Fruit fly (Drosophila melanogaster) whole organism, embryonic: ENCODE measurements around the gene CG10226.

ENCODE experiments used
- Atf-2 ChIP-seq: fragments of 200-800 bp; sonication (Bioruptor generic); optimal IDR thresholded peaks from 2 replicates; lab custom pipeline; 2016; ENCODE audit warnings: missing biosample characterization, missing genetic modification characterization
- Awh ChIP-seq: fragments of 200-800 bp; sonication (Bioruptor generic); IDR thresholded peaks from 2 replicates; pipeline ENCODE4, ENCODE4 v1.3.6; 2022; ENCODE audit warnings: missing biosample characterization, missing genetic modification characterization
- CG10209 ChIP-seq: fragments of 200-800 bp; sonication (Bioruptor generic); optimal IDR thresholded peaks from 3 replicates; lab custom pipeline; 2017; ENCODE audit warnings: missing biosample characterization, mild to moderate bottlenecking, missing genetic modification characterization, missing genetic modification reagents
- CG10979 ChIP-seq: fragments of 200-800 bp; sonication (Bioruptor generic); optimal IDR thresholded peaks from 2 replicates; lab custom pipeline; 2018; ENCODE audit warnings: missing biosample characterization, mild to moderate bottlenecking, missing genetic modification characterization, moderate library complexity
- CG14014 ChIP-seq: fragments of 200-800 bp; sonication (Bioruptor generic); IDR thresholded peaks from 2 replicates; pipeline ENCODE4 v1.3.6; 2022; ENCODE audit warnings: missing biosample characterization, missing genetic modification characterization
- CG14860 ChIP-seq: fragments of 200-800 bp; sonication (Bioruptor generic); IDR thresholded peaks from 3 replicates; pipeline ENCODE4 v1.3.6; 2022; ENCODE audit warnings: missing biosample characterization, missing genetic modification characterization; ENCODE audit not compliant: partially characterized antibody
- CG15479 ChIP-seq: fragments of 200-800 bp; sonication (Bioruptor generic); optimal IDR thresholded peaks from 3 replicates; lab custom pipeline; 2019; ENCODE audit warnings: missing biosample characterization, mild to moderate bottlenecking, missing genetic modification characterization, moderate library complexity
- CG17359 ChIP-seq: fragments of 200-800 bp; sonication (Bioruptor generic); optimal IDR thresholded peaks from 3 replicates; lab custom pipeline; 2018; ENCODE audit warnings: missing biosample characterization, mild to moderate bottlenecking, missing genetic modification characterization, moderate library complexity
- CG18011 ChIP-seq: fragments of 200-800 bp; sonication (Bioruptor generic); optimal IDR thresholded peaks from 2 replicates; lab custom pipeline; 2017; ENCODE audit warnings: missing biosample characterization, missing genetic modification characterization, mild to moderate bottlenecking, moderate library complexity, missing genotype
- CG2116 ChIP-seq: fragments of 200-800 bp; sonication (Bioruptor generic); optimal IDR thresholded peaks from 3 replicates; lab custom pipeline; 2018; ENCODE audit warnings: missing biosample characterization, mild to moderate bottlenecking, missing genetic modification characterization
- CG31388 ChIP-seq: fragments of 200-800 bp; sonication (Bioruptor generic); optimal IDR thresholded peaks from 2 replicates; lab custom pipeline; 2016; ENCODE audit warnings: missing biosample characterization, missing genetic modification characterization
- CG3407 ChIP-seq: fragments of 200-800 bp; sonication (Bioruptor generic); optimal IDR thresholded peaks from 2 replicates; lab custom pipeline; 2018; ENCODE audit warnings: missing biosample characterization, mild to moderate bottlenecking, missing genetic modification characterization
- CG4328 ChIP-seq: fragments of 200-800 bp; sonication (Bioruptor generic); optimal IDR thresholded peaks from 3 replicates; lab custom pipeline; 2017; ENCODE audit warnings: missing biosample characterization, missing genetic modification reagents, missing genetic modification characterization
- CG4424 ChIP-seq: fragments of 200-800 bp; sonication (Bioruptor generic); optimal IDR thresholded peaks from 3 replicates; lab custom pipeline; 2016; ENCODE audit warnings: missing biosample characterization, missing genetic modification characterization
- CG7963 ChIP-seq: fragments of 200-800 bp; sonication (Bioruptor generic); IDR thresholded peaks from 3 replicates; pipeline ENCODE4 v1.3.6; 2022; ENCODE audit warnings: missing biosample characterization, missing genetic modification characterization; ENCODE audit not compliant: partially characterized antibody
- Dp ChIP-seq: fragments of 200-800 bp; sonication (Bioruptor generic); optimal IDR thresholded peaks from 2 replicates; lab custom pipeline; 2018; ENCODE audit warnings: missing biosample characterization, mild to moderate bottlenecking, missing genetic modification characterization, moderate library complexity
- HmgD ChIP-seq: fragments of 200-800 bp; sonication (Bioruptor generic); optimal IDR thresholded peaks from 3 replicates; lab custom pipeline; 2016; ENCODE audit warnings: missing biosample characterization, missing genetic modification characterization
- Mrtf ChIP-seq: fragments of 200-800 bp; sonication (Bioruptor generic); IDR thresholded peaks from 3 replicates; pipeline ENCODE4 v1.3.6; 2022; ENCODE audit warnings: missing biosample characterization, missing genetic modification characterization
- Spps ChIP-seq: fragments of 200-800 bp; sonication (Bioruptor generic); optimal IDR thresholded peaks from 2 replicates; lab custom pipeline; 2018; ENCODE audit warnings: missing biosample characterization, mild to moderate bottlenecking, missing genetic modification characterization
- Usf ChIP-seq: fragments of 200-800 bp; sonication (Bioruptor generic); optimal IDR thresholded peaks from 2 replicates; lab custom pipeline; 2017; ENCODE audit warnings: missing genotype, missing biosample characterization, missing genetic modification characterization
- amos ChIP-seq: fragments of 200-800 bp; sonication (Bioruptor generic); IDR thresholded peaks from 2 replicates; pipeline ENCODE4 v1.3.6; 2022; ENCODE audit warnings: missing biosample characterization, missing genetic modification characterization; ENCODE audit not compliant: partially characterized antibody
- ase ChIP-seq: fragments of 200-800 bp; sonication (Bioruptor generic); IDR thresholded peaks from 3 replicates; pipeline ENCODE4 v1.3.6; 2022; ENCODE audit warnings: missing biosample characterization, missing genetic modification characterization
- bab2 ChIP-seq: fragments of 200-800 bp; sonication (Bioruptor generic); optimal IDR thresholded peaks from 2 replicates; lab custom pipeline; 2016; ENCODE audit warnings: missing biosample characterization, missing genetic modification characterization
- bowl ChIP-seq: fragments of 200-800 bp; sonication (Bioruptor generic); IDR thresholded peaks from 2 replicates; pipeline ENCODE4 v1.3.6; 2022; ENCODE audit warnings: missing biosample characterization, missing genetic modification characterization
- crp ChIP-seq, 2 experiments: fragments of 200-800 bp; sonication (Bioruptor generic); optimal IDR thresholded peaks; 2 replicates in 1 of 2; 3 replicates in 1 of 2; lab custom pipeline; 2017; ENCODE audit warnings: missing biosample characterization in 2 of 2, missing genetic modification characterization in 2 of 2, mild to moderate bottlenecking in 1 of 2, moderate library complexity in 1 of 2
- dimm ChIP-seq: fragments of 200-800 bp; sonication (Bioruptor generic); IDR thresholded peaks from 2 replicates; pipeline ENCODE4 v1.3.6; 2022; ENCODE audit warnings: missing biosample characterization, missing genetic modification characterization
- dpn ChIP-seq, 2 experiments: fragments of 200-800 bp; sonication (Bioruptor generic); optimal IDR thresholded peaks; 3 replicates each; lab custom pipeline; 2016; ENCODE audit warnings: missing biosample characterization in 2 of 2, missing genetic modification characterization in 2 of 2
- ems ChIP-seq: fragments of 200-800 bp; sonication (Bioruptor generic); optimal IDR thresholded peaks from 3 replicates; lab custom pipeline; 2016; ENCODE audit warnings: missing biosample characterization, missing genetic modification characterization
- esg ChIP-seq: fragments of 200-800 bp; sonication (Bioruptor generic); conservative IDR thresholded peaks from 2 replicates; pipeline ENCODE4 v1.3.6; 2022; ENCODE audit warnings: missing biosample characterization, missing genetic modification characterization
- eyg ChIP-seq: fragments of 200-800 bp; sonication (Bioruptor generic); optimal IDR thresholded peaks from 3 replicates; lab custom pipeline; 2016; ENCODE audit warnings: missing biosample characterization, missing genetic modification characterization
- fd3F ChIP-seq: fragments of 200-800 bp; sonication (Bioruptor generic); optimal IDR thresholded peaks from 2 replicates; lab custom pipeline; 2018; ENCODE audit warnings: missing biosample characterization, mild to moderate bottlenecking, missing genetic modification characterization, moderate library complexity
- fd96Cb ChIP-seq: fragments of 200-800 bp; sonication (Bioruptor generic); optimal IDR thresholded peaks from 2 replicates; lab custom pipeline; 2018; ENCODE audit warnings: missing biosample characterization, mild to moderate bottlenecking, missing genetic modification characterization, moderate library complexity
- fu2 ChIP-seq: fragments of 200-800 bp; sonication (Bioruptor generic); optimal IDR thresholded peaks from 2 replicates; lab custom pipeline; 2016; ENCODE audit warnings: missing biosample characterization, missing genetic modification characterization
- gcm2 ChIP-seq: fragments of 200-800 bp; sonication (Bioruptor generic); optimal IDR thresholded peaks from 2 replicates; lab custom pipeline; 2016; ENCODE audit warnings: missing biosample characterization, missing genetic modification characterization
- gem ChIP-seq: fragments of 200-800 bp; sonication (Bioruptor generic); optimal IDR thresholded peaks from 2 replicates; lab custom pipeline; 2019; ENCODE audit warnings: missing biosample characterization, mild to moderate bottlenecking, missing genetic modification characterization, moderate library complexity
- gsb ChIP-seq: fragments of 200-800 bp; sonication (Bioruptor generic); IDR thresholded peaks from 2 replicates; pipeline ENCODE4 v1.3.6; 2022; ENCODE audit warnings: missing biosample characterization, missing genetic modification characterization
- kay ChIP-seq: fragments of 200-800 bp; sonication (Bioruptor generic); optimal IDR thresholded peaks from 2 replicates; lab custom pipeline; 2016; ENCODE audit warnings: missing biosample characterization, missing genetic modification characterization
- lab ChIP-seq: fragments of 200-800 bp; sonication (Bioruptor generic); optimal IDR thresholded peaks from 3 replicates; lab custom pipeline; 2017; ENCODE audit warnings: missing biosample characterization, missing genetic modification characterization, mild to moderate bottlenecking, moderate library complexity, missing genetic modification reagents
- lilli ChIP-seq: fragments of 200-800 bp; sonication (Bioruptor generic); optimal IDR thresholded peaks from 3 replicates; lab custom pipeline; 2016; ENCODE audit warnings: missing biosample characterization, missing genetic modification characterization
- nmo ChIP-seq: fragments of 200-800 bp; sonication (Bioruptor generic); optimal IDR thresholded peaks from 2 replicates; lab custom pipeline; 2018; ENCODE audit warnings: missing biosample characterization, mild to moderate bottlenecking, missing genetic modification characterization, moderate library complexity
- odd ChIP-seq: fragments of 200-800 bp; sonication (Bioruptor generic); optimal IDR thresholded peaks from 2 replicates; lab custom pipeline; 2017; ENCODE audit warnings: missing biosample characterization, mild to moderate bottlenecking, missing genetic modification characterization
- pita ChIP-seq: fragments of 200-800 bp; sonication (Bioruptor generic); optimal IDR thresholded peaks from 2 replicates; lab custom pipeline; 2017; ENCODE audit warnings: missing biosample characterization, mild to moderate bottlenecking, missing genetic modification characterization
- row ChIP-seq: fragments of 200-800 bp; sonication (Bioruptor generic); IDR thresholded peaks from 3 replicates; pipeline ENCODE4 v1.3.6; 2022; ENCODE audit warnings: missing biosample characterization, missing genetic modification characterization
- sens-2 ChIP-seq: fragments of 200-800 bp; sonication (Bioruptor generic); IDR thresholded peaks from 2 replicates; pipeline ENCODE4 v1.3.6; 2022; ENCODE audit warnings: missing biosample characterization, missing genetic modification characterization
- toy ChIP-seq: fragments of 200-800 bp; sonication (Bioruptor generic); IDR thresholded peaks from 2 replicates; pipeline ENCODE4 v1.3.6; 2022; ENCODE audit warnings: missing biosample characterization, missing genetic modification characterization
- trem ChIP-seq: fragments of 200-800 bp; optimal IDR thresholded peaks from 3 replicates; lab custom pipeline; 2019; ENCODE audit warnings: missing biosample characterization, mild to moderate bottlenecking, missing genetic modification characterization, moderate library complexity
- unpg ChIP-seq: fragments of 200-800 bp; sonication (Bioruptor generic); optimal IDR thresholded peaks from 3 replicates; lab custom pipeline; 2018; ENCODE audit warnings: missing biosample characterization, mild to moderate bottlenecking, missing genetic modification characterization, moderate library complexity
- wek ChIP-seq: fragments of 200-800 bp; sonication (Bioruptor generic); optimal IDR thresholded peaks from 3 replicates; lab custom pipeline; 2018; ENCODE audit warnings: missing biosample characterization, mild to moderate bottlenecking, missing genetic modification characterization, moderate library complexity

The CG10226 gene

DNA sequence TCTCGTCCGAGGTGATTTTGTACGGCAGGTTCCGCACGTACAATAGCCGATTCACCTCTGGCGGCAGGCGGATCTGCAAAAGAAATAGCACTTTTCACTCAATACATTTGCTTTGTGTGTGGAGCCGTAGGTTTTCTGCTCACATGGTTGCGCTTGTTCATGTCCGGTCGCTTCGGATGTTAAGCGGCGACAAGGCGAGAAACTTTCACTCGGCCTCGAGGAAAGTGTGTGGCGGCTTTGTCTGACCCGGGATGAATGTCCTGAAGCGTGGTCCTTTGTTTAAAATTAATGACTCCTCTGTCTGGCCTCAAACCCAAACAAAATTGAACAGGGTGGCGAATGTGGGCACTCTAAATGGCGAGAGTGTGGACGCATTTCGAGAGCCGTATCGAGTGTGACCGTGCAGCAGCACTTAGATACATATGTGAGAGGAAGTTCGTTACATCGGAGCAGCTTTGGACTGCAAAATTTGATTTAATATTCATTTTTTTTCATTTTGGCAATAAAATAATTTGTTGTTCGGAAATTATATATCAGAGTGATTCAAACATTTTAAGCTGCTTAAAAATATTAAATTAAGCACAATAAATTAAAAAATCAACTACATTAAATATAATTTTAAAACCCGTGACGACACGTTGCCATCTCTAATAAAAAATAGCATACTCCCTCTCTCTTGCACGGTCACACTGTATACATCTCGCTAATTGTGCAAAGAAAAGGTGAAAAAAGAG, 46.9 kb downstream of the CG10226 start, which contains the start of the genes Sf3b6 and Tnpo (continued):
- TF ChIP-seq amos (GFP tag; lab: Robert Waterston, UW): peak; percentile 56
- peak; percentile 79 for TF ChIP-seq bab2 (GFP tag; lab: Kevin White, UChicago)
- no peak for TF ChIP-seq wek
- TF ChIP-seq CG2116 (GFP tag; lab: Kevin White, UChicago): peak; percentile 69
- TF ChIP-seq CG17359 (tag; lab: Kevin White, UChicago): no peak
- TF ChIP-seq lilli (GFP tag; lab: Kevin White, UChicago): peak; percentile 87
- TF ChIP-seq Mrtf (GFP tag; lab: Robert Waterston, UW): peak; percentile 81
- TF ChIP-seq CG31388: peak; percentile 49
- peak; percentile 74 for TF ChIP-seq fd3F (GFP tag; lab: Kevin White, UChicago)
- TF ChIP-seq CG15479 (GFP tag; lab: Kevin White, UChicago): peak; percentile 74
- TF ChIP-seq CG10209 (GFP tag; lab: Kevin White, UChicago): peak; percentile 86
- no peak for TF ChIP-seq lab (GFP tag; lab: Kevin White, UChicago)
- TF ChIP-seq CG10979 (tag; lab: Kevin White, UChicago): peak; percentile 71
- TF ChIP-seq Dp (GFP tag; lab: Kevin White, UChicago): peak; percentile 21
- peak; percentile 48 for TF ChIP-seq Spps (tag; lab: Kevin White, UChicago)
- TF ChIP-seq CG7963: no peak
- TF ChIP-seq Atf-2 (GFP tag; lab: Kevin White, UChicago): peak; percentile 55
- TF ChIP-seq Awh: peak; percentile 50
- TF ChIP-seq crp (GFP tag; optimal IDR thresholded peaks at IDR 0.05; lab: Kevin White, UChicago): peak in 1 of 2 experiments; percentile 68
- TF ChIP-seq CG14014 (GFP tag; lab: Robert Waterston, UW): peak; percentile 75
- TF ChIP-seq CG3407: no peak
- peak; percentile 70 for TF ChIP-seq fu2 (GFP tag; lab: Kevin White, UChicago)
- TF ChIP-seq sens-2 (GFP tag; lab: Robert Waterston, UW): peak; percentile 42; the same call in 1 of the 2 replicates
- peak; percentile 82 for TF ChIP-seq CG4328 (GFP tag; lab: Kevin White, UChicago)
- peak; percentile 47; the same call in 2 of the 3 replicates for TF ChIP-seq CG14860 (GFP tag; lab: Robert Waterston, UW)
- no peak for TF ChIP-seq odd
- no peak for TF ChIP-seq gcm2 (GFP tag; lab: Kevin White, UChicago)
- peak; percentile 63 for TF ChIP-seq ems (GFP tag; lab: Kevin White, UChicago)
- TF ChIP-seq esg: peak; percentile 86
- TF ChIP-seq Usf (GFP tag; lab: Kevin White, UChicago): peak; percentile 79
- peak; percentile 68 for TF ChIP-seq CG18011 (GFP tag; lab: Kevin White, UChicago)
- TF ChIP-seq trem (tag; lab: Kevin White, UChicago): peak; percentile 85
- TF ChIP-seq ase (GFP tag; lab: Robert Waterston, UW): peak; percentile 68
- TF ChIP-seq gem (tag; lab: Kevin White, UChicago): peak; percentile 92
- TF ChIP-seq dpn (GFP tag; optimal IDR thresholded peaks at IDR 0.05; lab: Kevin White, UChicago): peak; percentile 76 to 84
- peak; percentile 67 for TF ChIP-seq kay
- TF ChIP-seq toy (GFP tag; lab: Robert Waterston, UW): peak; percentile 43; the same call in 1 of the 2 replicates
- no peak for TF ChIP-seq bowl (GFP tag; lab: Robert Waterston, UW)
- peak; percentile 93 for TF ChIP-seq nmo (GFP tag; lab: Kevin White, UChicago)
- TF ChIP-seq unpg (GFP tag; lab: Kevin White, UChicago): no peak
- TF ChIP-seq row (GFP tag; lab: Robert Waterston, UW): peak; percentile 96
- peak; percentile 58 for TF ChIP-seq gsb
- peak; percentile 35; the same call in 1 of the 2 replicates for TF ChIP-seq dimm
- peak; percentile 72 for TF ChIP-seq fd96Cb
- TF ChIP-seq HmgD: peak; percentile 9
- peak; percentile 23 for TF ChIP-seq eyg (GFP tag; lab: Kevin White, UChicago)
- peak; percentile 89 for TF ChIP-seq CG4424 (GFP tag; lab: Kevin White, UChicago)
- no peak for TF ChIP-seq pita
